Worm (Caenorhabditis elegans) whole organism, L3 larva: Measurements from ENCODE around the gene str-198.

Experiments
- ZK546.5 ChIP-seq: sonication (generic microtip); optimal IDR thresholded peaks from 2 replicates; lab custom pipeline; 2017; ENCODE audit warnings: missing biosample characterization, missing genetic modification characterization
- ama-1 ChIP-seq: fragments of 150-350 bp; optimal IDR thresholded peaks from 2 replicates; lab custom pipeline; 2018
- ceh-16 ChIP-seq: sonication (generic microtip); optimal IDR thresholded peaks from 2 replicates; lab custom pipeline; 2017; ENCODE audit warnings: missing biosample characterization, missing genetic modification characterization
- ceh-28 ChIP-seq: fragments of 150-350 bp; optimal IDR thresholded peaks from 2 replicates; lab custom pipeline; 2014; ENCODE audit warnings: missing biosample characterization, missing genetic modification reagents, missing genetic modification characterization
- ceh-82 ChIP-seq: fragments of 150-350 bp; optimal IDR thresholded peaks from 2 replicates; lab custom pipeline; 2014; ENCODE audit warnings: missing biosample characterization, missing genetic modification characterization
- daf-12 ChIP-seq: fragments of 150-350 bp; optimal IDR thresholded peaks from 2 replicates; lab custom pipeline; 2014; ENCODE audit warnings: missing biosample characterization, missing genetic modification reagents, missing genetic modification characterization
- egl-5 ChIP-seq: fragments of 150-350 bp; optimal IDR thresholded peaks from 2 replicates; lab custom pipeline; 2017; ENCODE audit warnings: missing biosample characterization, missing genetic modification reagents, missing genetic modification characterization, inconsistent platforms
- elt-1 ChIP-seq: fragments of 150-350 bp; optimal IDR thresholded peaks from 2 replicates; lab custom pipeline; 2014; ENCODE audit warnings: missing biosample characterization, missing genetic modification characterization
- elt-2 ChIP-seq: sonication (generic microtip); optimal IDR thresholded peaks from 2 replicates; lab custom pipeline; 2016; ENCODE audit warnings: missing genetic modification reagents, mild to moderate bottlenecking, missing genetic modification characterization, missing compliant biosample characterization
- fkh-10 ChIP-seq: sonication (generic microtip); optimal IDR thresholded peaks from 2 replicates; lab custom pipeline; 2017; ENCODE audit warnings: missing biosample characterization, missing genetic modification reagents, missing genetic modification characterization
- fos-1 ChIP-seq: fragments of 150-350 bp; optimal IDR thresholded peaks from 2 replicates; lab custom pipeline; 2014; ENCODE audit warnings: missing biosample characterization, missing genetic modification characterization
- jun-1 ChIP-seq: fragments of 150-350 bp; optimal IDR thresholded peaks from 2 replicates; lab custom pipeline; 2014; ENCODE audit warnings: missing biosample characterization, missing genetic modification reagents, missing genetic modification characterization
- lin-15B ChIP-seq: fragments of 150-350 bp; optimal IDR thresholded peaks from 2 replicates; lab custom pipeline; 2014; ENCODE audit warnings: missing biosample characterization, missing genetic modification characterization
- lin-39 ChIP-seq: fragments of 150-350 bp; optimal IDR thresholded peaks from 2 replicates; lab custom pipeline; 2018; ENCODE audit warnings: missing biosample characterization, missing genetic modification reagents, missing genetic modification characterization
- lsy-12 ChIP-seq: sonication (generic microtip); optimal IDR thresholded peaks from 2 replicates; lab custom pipeline; 2016; ENCODE audit warnings: mild to moderate bottlenecking, missing genetic modification characterization, missing compliant biosample characterization
- mml-1 ChIP-seq: fragments of 150-350 bp; sonication (generic microtip); optimal IDR thresholded peaks from 3 replicates; lab custom pipeline; 2014; ENCODE audit warnings: missing biosample characterization, missing genetic modification characterization
- nfya-1 ChIP-seq: sonication (generic microtip); optimal IDR thresholded peaks from 2 replicates; lab custom pipeline; 2017; ENCODE audit warnings: missing genetic modification characterization, mild to moderate bottlenecking, missing compliant biosample characterization, antibody characterized with exemption, moderate library complexity; ENCODE audit not compliant: insufficient read depth
- nhr-11 ChIP-seq: fragments of 150-350 bp; optimal IDR thresholded peaks from 2 replicates; lab custom pipeline; 2014; ENCODE audit warnings: missing biosample characterization, missing genetic modification characterization
- nhr-12 ChIP-seq: fragments of 150-350 bp; optimal IDR thresholded peaks from 2 replicates; lab custom pipeline; 2014; ENCODE audit warnings: missing biosample characterization, missing genetic modification characterization
- nhr-23 ChIP-seq: fragments of 150-350 bp; optimal IDR thresholded peaks from 2 replicates; lab custom pipeline; 2014; ENCODE audit warnings: missing biosample characterization, missing genetic modification reagents, missing genetic modification characterization
- nhr-237 ChIP-seq: fragments of 150-350 bp; optimal IDR thresholded peaks from 2 replicates; lab custom pipeline; 2014; ENCODE audit warnings: missing biosample characterization, missing genetic modification characterization
- nhr-25 ChIP-seq: sonication (generic microtip); optimal IDR thresholded peaks from 2 replicates; lab custom pipeline; 2017; ENCODE audit warnings: missing biosample characterization, missing genetic modification characterization
- nhr-28 ChIP-seq: fragments of 150-350 bp; optimal IDR thresholded peaks from 2 replicates; lab custom pipeline; 2014; ENCODE audit warnings: missing biosample characterization, missing genetic modification characterization
- nhr-67 ChIP-seq: fragments of 150-350 bp; optimal IDR thresholded peaks from 2 replicates; lab custom pipeline; 2014; ENCODE audit warnings: missing biosample characterization, missing genetic modification characterization
- pha-4 ChIP-seq: fragments of 150-350 bp; optimal IDR thresholded peaks from 2 replicates; lab custom pipeline; 2014; ENCODE audit warnings: missing biosample characterization, missing genetic modification reagents, missing genetic modification characterization
- pqm-1 ChIP-seq: fragments of 150-350 bp; optimal IDR thresholded peaks from 2 replicates; lab custom pipeline; 2017; ENCODE audit warnings: missing biosample characterization, missing genetic modification characterization, inconsistent platforms
- sea-2 ChIP-seq: fragments of 150-350 bp; sonication (generic microtip); optimal IDR thresholded peaks from 4 replicates; lab custom pipeline; 2014; ENCODE audit warnings: missing biosample characterization, missing genetic modification reagents, missing genetic modification characterization
- skn-1 ChIP-seq: fragments of 150-350 bp; optimal IDR thresholded peaks from 2 replicates; lab custom pipeline; 2014; ENCODE audit warnings: missing biosample characterization, missing genetic modification characterization
- snpc-4 ChIP-seq: fragments of 150-350 bp; optimal IDR thresholded peaks from 2 replicates; lab custom pipeline; 2014; ENCODE audit warnings: missing biosample characterization, missing genetic modification characterization
- tbx-2 ChIP-seq: sonication (generic microtip); optimal IDR thresholded peaks from 2 replicates; lab custom pipeline; 2016; ENCODE audit warnings: mild to moderate bottlenecking, missing genetic modification characterization, missing compliant biosample characterization
- unc-62 ChIP-seq: fragments of 150-350 bp; sonication (generic microtip); optimal IDR thresholded peaks from 4 replicates; lab custom pipeline; 2014; ENCODE audit warnings: missing biosample characterization, missing genetic modification reagents, missing genetic modification characterization
- ztf-11 ChIP-seq: fragments of 150-350 bp; optimal IDR thresholded peaks from 2 replicates; lab custom pipeline; 2014; ENCODE audit warnings: missing biosample characterization, missing genetic modification characterization
- ztf-4 ChIP-seq: fragments of 150-350 bp; optimal IDR thresholded peaks from 2 replicates; lab custom pipeline; 2014; ENCODE audit warnings: missing biosample characterization, missing genetic modification characterization

Gene str-198

DNA sequence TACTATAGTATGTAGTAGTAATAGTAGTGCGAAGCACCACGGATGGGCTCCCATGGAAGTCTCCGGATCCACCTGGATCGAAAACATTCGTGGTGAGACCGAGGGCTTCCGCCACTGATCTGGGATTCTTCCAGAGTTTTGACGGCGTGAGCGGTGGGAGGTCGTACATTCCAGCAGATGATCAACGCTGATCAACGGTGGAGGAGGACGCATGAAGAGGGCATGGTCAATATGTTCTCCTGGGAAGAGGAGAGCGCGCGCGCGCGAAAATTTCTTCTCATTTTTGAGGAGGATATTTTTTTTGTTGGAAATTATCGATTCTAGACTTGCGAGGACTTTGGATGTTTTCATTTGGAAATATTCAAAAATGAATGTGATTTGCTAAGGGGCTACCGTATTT is 14.1 kb upstream of the str-198 start:
- TF ChIP-seq ceh-16 (tag; lab: Kevin White, UChicago) (no peak), nhr-11 (no peak), nhr-237 (no peak), ceh-82 (tag; lab: Kevin White, UChicago) (no peak), fos-1 (tag; lab: Kevin White, UChicago) (no peak), pha-4 (tag; lab: Kevin White, UChicago) (no peak), nhr-67 (no peak), jun-1 (tag; lab: Kevin White, UChicago) (no peak), egl-5 (tag; lab: Kevin White, UChicago) (no peak), ZK546.5 (no peak)

DNA sequence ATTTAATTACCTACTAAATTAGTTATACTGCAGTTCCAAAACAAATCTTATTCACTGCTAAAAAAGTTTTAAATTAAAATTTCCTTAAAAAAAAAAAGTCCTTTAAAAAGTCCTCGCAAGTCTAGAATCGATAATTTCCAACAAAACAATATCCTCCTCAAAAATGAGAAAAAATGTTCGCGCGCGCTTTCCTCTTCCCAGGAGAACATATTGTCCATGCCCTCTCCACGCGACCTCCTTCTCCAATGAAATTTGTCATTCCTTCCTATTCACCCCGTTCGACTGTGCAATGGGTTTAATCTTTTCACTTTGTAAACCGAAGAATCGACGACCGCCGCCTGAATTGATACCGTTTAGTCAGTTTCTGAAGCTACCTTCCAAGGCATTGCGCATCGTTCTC is 11.4 kb upstream of the str-198 start, which contains the start of gene T10C6.10:
TSS of gene T10C6.10 (plus strand) at position 248 of the 400 bp plus-strand sequence.
- TF ChIP-seq ama-1 (lab: Kevin White, UChicago) (no peak), ztf-4 (tag; lab: Kevin White, UChicago) (no peak), lin-39 (tag; lab: Kevin White, UChicago) (no peak), lin-15B (tag; lab: Kevin White, UChicago) (no peak), ZK546.5 (no peak), unc-62 (GFP tag; lab: Kevin White, UChicago) (no peak), nfya-1 (tag; lab: Kevin White, UChicago) (no peak), mml-1 (tag; lab: Kevin White, UChicago) (no peak), fkh-10 (GFP tag; lab: Kevin White, UChicago) (no peak), nhr-12 (tag; lab: Kevin White, UChicago) (no peak), jun-1 (tag; lab: Kevin White, UChicago) (no peak), tbx-2 (tag; lab: Kevin White, UChicago) (no peak), egl-5 (tag; lab: Kevin White, UChicago) (no peak), nhr-11 (no peak), ceh-28 (no peak), sea-2 (no peak), nhr-23 (no peak), lsy-12 (tag; lab: Kevin White, UChicago) (no peak), skn-1 (no peak)

- TF ChIP-seq elt-1: peak; percentile 11
- peak; percentile 93 for TF ChIP-seq nhr-25 (tag; lab: Kevin White, UChicago)
- TF ChIP-seq pqm-1 (tag; lab: Kevin White, UChicago): peak; percentile 41
- TF ChIP-seq snpc-4 (tag; lab: Kevin White, UChicago): peak; percentile 28
- peak; percentile 60 for TF ChIP-seq elt-2 (tag; lab: Kevin White, UChicago)
- TF ChIP-seq nhr-23: peak; percentile 30
- TF ChIP-seq pha-4 (tag; lab: Kevin White, UChicago): peak; percentile 68
These were observed 7.3 kb upstream of the str-198 start, which contains the start of the genes his-4 and his-3 for ce11 chrV:16040140-16040827. his-4 (minus strand) TSS chrV:16040515. his-3 (plus strand) TSS chrV:16040808.

ce11 chrV:16041412-16041811 is 6.2 kb upstream of the str-198 start:
- TF ChIP-seq nhr-28: no peak
- no peak for TF ChIP-seq nhr-11
- TF ChIP-seq ztf-11 (tag; lab: Kevin White, UChicago): no peak
- no peak for TF ChIP-seq ZK546.5
- TF ChIP-seq ceh-82 (tag; lab: Kevin White, UChicago): no peak
- TF ChIP-seq lin-15B (tag; lab: Kevin White, UChicago): no peak
- TF ChIP-seq daf-12 (tag; lab: Kevin White, UChicago): no peak
- TF ChIP-seq pha-4 (tag; lab: Kevin White, UChicago): no peak
- TF ChIP-seq ceh-28: no peak

ce11 chrV:16041925-16042742 is 5.5 kb upstream of the str-198 start, which contains the start of the genes his-2 and his-1:
his-2 (minus strand) TSS chrV:16042283.
his-1 (plus strand) TSS chrV:16042520.
- TF ChIP-seq nhr-25 (tag; lab: Kevin White, UChicago): peak; percentile 34
